Fruit fly (Drosophila melanogaster) whole organism, embryonic: ENCODE data around the gene CG8034.

Experiments
- Antp ChIP-seq: fragments of 200-800 bp; sonication (Bioruptor generic); optimal IDR thresholded peaks from 3 replicates; lab custom pipeline; 2016; ENCODE audit warnings: missing biosample characterization, missing genetic modification characterization
- Atf6 ChIP-seq: fragments of 200-800 bp; sonication (Bioruptor generic); IDR thresholded peaks from 2 replicates; pipeline ENCODE4 v1.3.6; 2022; ENCODE audit warnings: missing biosample characterization, missing genetic modification characterization
- Awh ChIP-seq: fragments of 200-800 bp; sonication (Bioruptor generic); IDR thresholded peaks from 2 replicates; pipeline ENCODE4, ENCODE4 v1.3.6; 2022; ENCODE audit warnings: missing biosample characterization, missing genetic modification characterization
- B-H1 ChIP-seq: fragments of 200-800 bp; sonication (Bioruptor generic); IDR thresholded peaks from 3 replicates; pipeline ENCODE4 v1.3.6; 2022; ENCODE audit warnings: missing biosample characterization, missing genetic modification characterization
- Bteb2 ChIP-seq: fragments of 200-800 bp; sonication (Bioruptor generic); optimal IDR thresholded peaks from 2 replicates; lab custom pipeline; 2016; ENCODE audit warnings: missing biosample characterization, missing genetic modification characterization
- CG10267 ChIP-seq: fragments of 200-800 bp; sonication (Bioruptor generic); optimal IDR thresholded peaks from 2 replicates; lab custom pipeline; 2018; ENCODE audit warnings: missing biosample characterization, mild to moderate bottlenecking, missing genetic modification characterization, moderate library complexity
- CG10431 ChIP-seq: fragments of 200-800 bp; sonication (Bioruptor generic); optimal IDR thresholded peaks from 3 replicates; lab custom pipeline; 2018; ENCODE audit warnings: missing biosample characterization, mild to moderate bottlenecking, missing genetic modification characterization
- CG10565 ChIP-seq: fragments of 200-800 bp; sonication (Bioruptor generic); optimal IDR thresholded peaks from 3 replicates; lab custom pipeline; 2016; ENCODE audit warnings: missing biosample characterization, mild to moderate bottlenecking, missing genetic modification characterization
- CG12104 ChIP-seq: fragments of 200-800 bp; sonication (Bioruptor generic); optimal IDR thresholded peaks from 3 replicates; lab custom pipeline; 2016; ENCODE audit warnings: missing biosample characterization, missing genetic modification characterization
- CG13123 ChIP-seq: fragments of 200-800 bp; sonication (Bioruptor generic); optimal IDR thresholded peaks from 2 replicates; lab custom pipeline; 2016; ENCODE audit warnings: missing biosample characterization, missing genetic modification characterization
- CG14014 ChIP-seq: fragments of 200-800 bp; sonication (Bioruptor generic); IDR thresholded peaks from 2 replicates; pipeline ENCODE4 v1.3.6; 2022; ENCODE audit warnings: missing biosample characterization, missing genetic modification characterization
- CG15479 ChIP-seq: fragments of 200-800 bp; sonication (Bioruptor generic); optimal IDR thresholded peaks from 3 replicates; lab custom pipeline; 2019; ENCODE audit warnings: missing biosample characterization, mild to moderate bottlenecking, missing genetic modification characterization, moderate library complexity
- CG18011 ChIP-seq: fragments of 200-800 bp; sonication (Bioruptor generic); optimal IDR thresholded peaks from 2 replicates; lab custom pipeline; 2017; ENCODE audit warnings: missing biosample characterization, missing genetic modification characterization, mild to moderate bottlenecking, moderate library complexity, missing genotype
- CG18476 ChIP-seq: fragments of 200-800 bp; sonication (Bioruptor generic); optimal IDR thresholded peaks from 2 replicates; lab custom pipeline; 2016; ENCODE audit warnings: missing biosample characterization, mild to moderate bottlenecking, missing genetic modification characterization
- CG2712 ChIP-seq: fragments of 200-800 bp; optimal IDR thresholded peaks from 3 replicates; lab custom pipeline; 2019; ENCODE audit warnings: missing biosample characterization, mild to moderate bottlenecking, missing genetic modification characterization, moderate library complexity
- CG3407 ChIP-seq: fragments of 200-800 bp; sonication (Bioruptor generic); optimal IDR thresholded peaks from 2 replicates; lab custom pipeline; 2018; ENCODE audit warnings: missing biosample characterization, mild to moderate bottlenecking, missing genetic modification characterization
- CG3847 ChIP-seq: fragments of 200-800 bp; sonication (Bioruptor generic); IDR thresholded peaks from 2 replicates; pipeline ENCODE4 v1.3.6; 2022; ENCODE audit warnings: missing biosample characterization, missing genetic modification characterization
- CG6254 ChIP-seq: fragments of 200-800 bp; sonication (Bioruptor generic); optimal IDR thresholded peaks from 3 replicates; lab custom pipeline; 2017; ENCODE audit warnings: mild to moderate bottlenecking, missing biosample characterization, missing genetic modification reagents, missing genetic modification characterization
- CG7372 ChIP-seq: fragments of 200-800 bp; sonication (Bioruptor generic); IDR thresholded peaks from 2 replicates; pipeline ENCODE4 v1.3.6; 2022; ENCODE audit warnings: missing biosample characterization, missing genetic modification characterization
- CG7928 ChIP-seq: fragments of 200-800 bp; sonication (Bioruptor generic); optimal IDR thresholded peaks from 2 replicates; lab custom pipeline; 2017; ENCODE audit warnings: missing biosample characterization, mild to moderate bottlenecking, missing genetic modification characterization
- CG8478 ChIP-seq: fragments of >200 bp; optimal IDR thresholded peaks from 2 replicates; lab custom pipeline; 2018
- CG8765 ChIP-seq: fragments of 200-800 bp; sonication (Bioruptor generic); IDR thresholded peaks from 2 replicates; pipeline ENCODE4 v1.3.6; 2022; ENCODE audit warnings: missing biosample characterization, missing genetic modification characterization
- CG9817 ChIP-seq: fragments of 200-800 bp; sonication (Bioruptor generic); optimal IDR thresholded peaks from 2 replicates; lab custom pipeline; 2018; ENCODE audit warnings: missing biosample characterization, mild to moderate bottlenecking, missing genetic modification characterization, moderate library complexity
- D19A ChIP-seq: fragments of 200-800 bp; optimal IDR thresholded peaks from 3 replicates; lab custom pipeline; 2019; ENCODE audit warnings: missing biosample characterization, mild to moderate bottlenecking, missing genetic modification characterization, moderate library complexity
- GATAe ChIP-seq: fragments of 200-800 bp; sonication (Bioruptor generic); conservative IDR thresholded peaks from 2 replicates; pipeline ENCODE4 v1.3.6; 2022; ENCODE audit warnings: missing biosample characterization, missing genetic modification characterization
- Gsc ChIP-seq: fragments of 200-800 bp; sonication (Bioruptor generic); IDR thresholded peaks from 2 replicates; pipeline ENCODE4 v1.3.6; 2022; ENCODE audit warnings: missing biosample characterization, missing genetic modification characterization
- Gug ChIP-seq: fragments of 200-800 bp; sonication (Bioruptor generic); IDR thresholded peaks from 4 replicates; pipeline ENCODE4 v1.3.6; 2022; ENCODE audit warnings: missing biosample characterization, missing genetic modification characterization
- H15 ChIP-seq: fragments of 200-800 bp; sonication (Bioruptor generic); IDR thresholded peaks from 3 replicates; pipeline ENCODE4 v1.3.6; 2022; ENCODE audit warnings: missing biosample characterization, missing genetic modification characterization
- HmgD ChIP-seq: fragments of 200-800 bp; sonication (Bioruptor generic); optimal IDR thresholded peaks from 3 replicates; lab custom pipeline; 2016; ENCODE audit warnings: missing biosample characterization, missing genetic modification characterization
- HmgZ ChIP-seq: fragments of 200-800 bp; sonication (Bioruptor generic); optimal IDR thresholded peaks from 2 replicates; lab custom pipeline; 2018; ENCODE audit warnings: missing biosample characterization, mild to moderate bottlenecking, missing genetic modification characterization
- Lhr ChIP-seq: fragments of 200-800 bp; sonication (Bioruptor generic); optimal IDR thresholded peaks from 3 replicates; lab custom pipeline; 2017; ENCODE audit warnings: mild to moderate bottlenecking, missing biosample characterization, missing genetic modification reagents, missing genetic modification characterization
- Neu2 ChIP-seq: fragments of 200-800 bp; sonication (Bioruptor generic); optimal IDR thresholded peaks from 3 replicates; lab custom pipeline; 2016; ENCODE audit warnings: missing biosample characterization, missing genetic modification characterization, borderline replicate concordance
- Nf-YB ChIP-seq: fragments of 200-800 bp; sonication (Bioruptor generic); optimal IDR thresholded peaks from 3 replicates; lab custom pipeline; 2019; ENCODE audit warnings: missing biosample characterization, mild to moderate bottlenecking, missing genetic modification characterization, moderate library complexity
- Pdp1 ChIP-seq, 2 experiments: fragments of 200-800 bp; sonication (Bioruptor generic); optimal IDR thresholded peaks; 3 replicates each; lab custom pipeline; 2016; ENCODE audit warnings: missing biosample characterization in 2 of 2, missing genetic modification characterization in 2 of 2, mild to moderate bottlenecking in 1 of 2, moderate library complexity in 1 of 2
- Poxn ChIP-seq: fragments of 200-800 bp; sonication (Bioruptor generic); IDR thresholded peaks from 2 replicates; pipeline ENCODE4 v1.3.6; 2022; ENCODE audit warnings: missing biosample characterization, missing genetic modification characterization
- Ptx1 ChIP-seq: fragments of 200-800 bp; sonication (Bioruptor generic); IDR thresholded peaks from 2 replicates; pipeline ENCODE4 v1.3.6; 2022; ENCODE audit warnings: missing biosample characterization, missing genetic modification characterization
- Vsx1 ChIP-seq: fragments of 200-800 bp; sonication (Bioruptor generic); optimal IDR thresholded peaks from 2 replicates; lab custom pipeline; 2017; ENCODE audit warnings: missing biosample characterization, mild to moderate bottlenecking, missing genetic modification characterization, missing genetic modification reagents
- al ChIP-seq: fragments of 200-800 bp; sonication (Bioruptor generic); IDR thresholded peaks from 2 replicates; pipeline ENCODE4 v1.3.6; 2022; ENCODE audit warnings: missing biosample characterization, missing genetic modification characterization
- az2 ChIP-seq: fragments of 200-800 bp; sonication (Bioruptor generic); optimal IDR thresholded peaks from 3 replicates; lab custom pipeline; 2016; ENCODE audit warnings: missing biosample characterization, missing genetic modification characterization
- bab2 ChIP-seq: fragments of 200-800 bp; sonication (Bioruptor generic); optimal IDR thresholded peaks from 2 replicates; lab custom pipeline; 2016; ENCODE audit warnings: missing biosample characterization, missing genetic modification characterization
- bigmax ChIP-seq: fragments of 200-800 bp; sonication (Bioruptor generic); optimal IDR thresholded peaks from 2 replicates; lab custom pipeline; 2018; ENCODE audit warnings: missing biosample characterization, mild to moderate bottlenecking, missing genetic modification characterization
- chn ChIP-seq: fragments of 200-800 bp; sonication (Bioruptor generic); optimal IDR thresholded peaks from 2 replicates; lab custom pipeline; 2016; ENCODE audit warnings: missing biosample characterization, missing genetic modification characterization
- dati ChIP-seq: fragments of 200-800 bp; sonication (Bioruptor generic); IDR thresholded peaks from 2 replicates; pipeline ENCODE4 v1.3.6; 2022; ENCODE audit warnings: missing biosample characterization, missing genetic modification characterization
- disco-r ChIP-seq: fragments of 200-800 bp; sonication (Bioruptor generic); optimal IDR thresholded peaks from 2 replicates; lab custom pipeline; 2016; ENCODE audit warnings: missing biosample characterization, missing genetic modification characterization
- fru ChIP-seq: fragments of >200 bp; optimal IDR thresholded peaks from 2 replicates; lab custom pipeline; 2017
- gcm ChIP-seq: fragments of 200-800 bp; sonication (Bioruptor generic); optimal IDR thresholded peaks from 2 replicates; lab custom pipeline; 2019; ENCODE audit warnings: missing biosample characterization, mild to moderate bottlenecking, missing genetic modification characterization, moderate library complexity
- kni ChIP-seq: fragments of 200-800 bp; sonication (Bioruptor generic); optimal IDR thresholded peaks from 3 replicates; lab custom pipeline; 2017; ENCODE audit warnings: mild to moderate bottlenecking, missing biosample characterization, missing genetic modification reagents, missing genetic modification characterization
- lbe ChIP-seq: fragments of 200-800 bp; sonication (Bioruptor generic); optimal IDR thresholded peaks from 2 replicates; lab custom pipeline; 2016; ENCODE audit warnings: missing biosample characterization, mild to moderate bottlenecking, missing genetic modification characterization
- phol ChIP-seq: fragments of 200-800 bp; sonication (Bioruptor generic); optimal IDR thresholded peaks from 3 replicates; lab custom pipeline; 2018; ENCODE audit warnings: missing biosample characterization, mild to moderate bottlenecking, missing genetic modification characterization, moderate library complexity
- pros ChIP-seq: fragments of 200-800 bp; sonication (Bioruptor generic); optimal IDR thresholded peaks from 3 replicates; lab custom pipeline; 2019; ENCODE audit warnings: missing biosample characterization, mild to moderate bottlenecking, missing genetic modification characterization, moderate library complexity
- repo ChIP-seq: fragments of 200-800 bp; sonication (Bioruptor generic); optimal IDR thresholded peaks from 2 replicates; lab custom pipeline; 2016; ENCODE audit warnings: missing biosample characterization, missing genetic modification characterization
- rib ChIP-seq: fragments of 200-800 bp; sonication (Bioruptor generic); IDR thresholded peaks from 2 replicates; pipeline ENCODE4 v1.3.6; 2022; ENCODE audit warnings: missing biosample characterization, missing genetic modification characterization
- seq ChIP-seq: fragments of 200-800 bp; sonication (Bioruptor generic); IDR thresholded peaks from 2 replicates; pipeline ENCODE4 v1.3.6; 2022; ENCODE audit warnings: missing biosample characterization, missing genetic modification characterization

CG8034 gene

dm6 chrX:19261528-19262102 is 36.3 kb downstream of the CG8034 start, which contains the start of gene Vav (continued):
- no peak for TF ChIP-seq Neu2 (GFP tag; lab: Kevin White, UChicago)
- no peak for TF ChIP-seq al (GFP tag; lab: Robert Waterston, UW)
- no peak for TF ChIP-seq CG6254 (GFP tag; lab: Kevin White, UChicago)
- no peak for TF ChIP-seq CG10565 (GFP tag; lab: Kevin White, UChicago)
- TF ChIP-seq CG10431 (GFP tag; lab: Kevin White, UChicago): no peak
- no peak for TF ChIP-seq Vsx1 (GFP tag; lab: Kevin White, UChicago)
- TF ChIP-seq Atf6: no peak
- TF ChIP-seq CG13123: no peak
- TF ChIP-seq phol (tag; lab: Kevin White, UChicago): no peak
- no peak for TF ChIP-seq Pdp1 (GFP tag; optimal IDR thresholded peaks at IDR 0.05; lab: Kevin White, UChicago)
- TF ChIP-seq CG14014 (GFP tag; lab: Robert Waterston, UW): no peak
- no peak for TF ChIP-seq B-H1
- TF ChIP-seq fru (lab: Kevin White, UChicago): no peak
- TF ChIP-seq CG8478 (lab: Kevin White, UChicago): no peak
- TF ChIP-seq seq (GFP tag; lab: Robert Waterston, UW): no peak
- no peak for TF ChIP-seq Nf-YB (GFP tag; lab: Kevin White, UChicago)
- TF ChIP-seq Gsc (GFP tag; lab: Robert Waterston, UW): no peak
- no peak for TF ChIP-seq Awh
- TF ChIP-seq disco-r: no peak
- no peak for TF ChIP-seq CG2712 (tag; lab: Kevin White, UChicago)
- TF ChIP-seq Antp (GFP tag; lab: Kevin White, UChicago): no peak
- no peak for TF ChIP-seq D19A (tag; lab: Kevin White, UChicago)
- no peak for TF ChIP-seq CG10267 (tag; lab: Kevin White, UChicago)
- TF ChIP-seq CG7928 (GFP tag; lab: Kevin White, UChicago): no peak
- TF ChIP-seq CG18476 (GFP tag; lab: Kevin White, UChicago): no peak
- no peak for TF ChIP-seq CG18011 (GFP tag; lab: Kevin White, UChicago)
- no peak for TF ChIP-seq CG3847
- TF ChIP-seq repo (GFP tag; lab: Kevin White, UChicago): no peak
- TF ChIP-seq chn: no peak
- TF ChIP-seq CG3407 (GFP tag; lab: Kevin White, UChicago): no peak
- TF ChIP-seq HmgD (GFP tag; lab: Kevin White, UChicago): no peak
- TF ChIP-seq GATAe (GFP tag; lab: Robert Waterston, UW): no peak
- no peak for TF ChIP-seq rib
- TF ChIP-seq Gug (GFP tag; lab: Robert Waterston, UW): no peak
- TF ChIP-seq CG9817: no peak
- no peak for TF ChIP-seq CG15479 (GFP tag; lab: Kevin White, UChicago)
- no peak for TF ChIP-seq dati
- TF ChIP-seq CG12104: no peak
- TF ChIP-seq kni (GFP tag; lab: Kevin White, UChicago): no peak
- TF ChIP-seq CG7372: no peak
- TF ChIP-seq H15 (GFP tag; lab: Robert Waterston, UW): no peak
- no peak for TF ChIP-seq lbe (GFP tag; lab: Kevin White, UChicago)
- peak; percentile 3 for TF ChIP-seq HmgZ
- TF ChIP-seq Ptx1 (GFP tag; lab: Robert Waterston, UW): no peak
- no peak for TF ChIP-seq gcm
- no peak for TF ChIP-seq az2 (GFP tag; lab: Kevin White, UChicago)
- TF ChIP-seq Poxn (GFP tag; lab: Robert Waterston, UW): no peak
- no peak for TF ChIP-seq bigmax
- TF ChIP-seq bab2: no peak
- TF ChIP-seq Bteb2 (GFP tag; lab: Kevin White, UChicago): no peak
- no peak for TF ChIP-seq Lhr (GFP tag; lab: Kevin White, UChicago)
- TF ChIP-seq pros (GFP tag; lab: Kevin White, UChicago): no peak
- no peak for TF ChIP-seq CG8765 (GFP tag; lab: Robert Waterston, UW)
